Worm (Caenorhabditis elegans): Measurements from ENCODE around the gene trr-1.

Gene trr-1

ce11 chrII:11688643-11689042 lies 12.9 kb upstream of the trr-1 start, which contains the start of gene kel-1:
Gene kel-1 (plus strand): TSS chrII:11688943.
- TF ChIP-seq sma-9 (GFP tag; optimal IDR thresholded peaks at IDR 0.05) (no peak), sma-9 (tag; optimal IDR thresholded peaks at IDR 0.05) (no peak), ceh-16 (tag; optimal IDR thresholded peaks at IDR 0.05) (no peak), dmd-4 (tag; optimal IDR thresholded peaks at IDR 0.05) (no peak), Y55F3AM.14 (GFP tag; optimal IDR thresholded peaks at IDR 0.05) (no peak), elt-1 (tag; optimal IDR thresholded peaks at IDR 0.05) (no peak), C34F6.9 (tag; optimal IDR thresholded peaks at IDR 0.05) (no peak), nhr-6 (tag; optimal IDR thresholded peaks at IDR 0.05) (no peak), elt-3 (tag; optimal IDR thresholded peaks at IDR 0.05) (no peak), ZK546.5 (tag; optimal IDR thresholded peaks at IDR 0.05) (no peak), nhr-10 (tag; optimal IDR thresholded peaks at IDR 0.05) (no peak), snpc-4 (tag; optimal IDR thresholded peaks at IDR 0.05) (no peak), mdl-1 (tag; optimal IDR thresholded peaks at IDR 0.05) (no peak), ceh-82 (tag; optimal IDR thresholded peaks at IDR 0.05) (no peak), unc-39 (tag; optimal IDR thresholded peaks at IDR 0.05) (no peak), blmp-1 (tag; optimal IDR thresholded peaks at IDR 0.05; ENCODE audit: insufficient read depth) (no peak), F13H6.1 (tag; optimal IDR thresholded peaks at IDR 0.05) (no peak), nhr-21 (tag; optimal IDR thresholded peaks at IDR 0.05) (no peak), lin-11 (tag; optimal IDR thresholded peaks at IDR 0.05) (no peak)

- TF ChIP-seq unc-55 (GFP tag; optimal IDR thresholded peaks at IDR 0.05) (peak; percentile 9), nhr-6 (tag; optimal IDR thresholded peaks at IDR 0.05) (no peak), blmp-1 (tag; optimal IDR thresholded peaks at IDR 0.05; ENCODE audit: insufficient read depth) (no peak), ZK546.5 (tag; optimal IDR thresholded peaks at IDR 0.05) (no peak), nhr-12 (tag; optimal IDR thresholded peaks at IDR 0.05) (no peak), mdl-1 (tag; optimal IDR thresholded peaks at IDR 0.05) (no peak), lin-39 (tag; optimal IDR thresholded peaks at IDR 0.05) (no peak), C34F6.9 (tag; optimal IDR thresholded peaks at IDR 0.05) (peak; percentile 16), nhr-11 (tag; optimal IDR thresholded peaks at IDR 0.05) (no peak)
These were observed 12.3 kb upstream of the trr-1 start for ce11 chrII:11688011-11688410.

- no peak for TF ChIP-seq aly-2 (tag; optimal IDR thresholded peaks at IDR 0.05)
- TF ChIP-seq nhr-25 (tag; optimal IDR thresholded peaks at IDR 0.05), result no peak
- no peak for TF ChIP-seq dmd-4 (tag; optimal IDR thresholded peaks at IDR 0.05)
- TF ChIP-seq sma-3 (GFP tag; optimal IDR thresholded peaks at IDR 0.05), result no peak
- TF ChIP-seq nhr-77 (tag; optimal IDR thresholded peaks at IDR 0.05), result no peak
- TF ChIP-seq crh-2 (tag; optimal IDR thresholded peaks at IDR 0.05), result no peak
- TF ChIP-seq unc-55 (GFP tag; optimal IDR thresholded peaks at IDR 0.05), result no peak
- no peak for TF ChIP-seq Y55F3AM.14 (GFP tag; optimal IDR thresholded peaks at IDR 0.05)
- no peak for TF ChIP-seq lsy-2 (tag; optimal IDR thresholded peaks at IDR 0.05)
- TF ChIP-seq lin-13 (GFP tag; optimal IDR thresholded peaks at IDR 0.05), result no peak
- no peak for TF ChIP-seq ztf-11 (tag; optimal IDR thresholded peaks at IDR 0.05)
These were observed 9.4 kb upstream of the trr-1 start, which contains the start of gene C47D12.5 for ce11 chrII:11685177-11685576. Gene C47D12.5 (minus strand): TSS chrII:11685277.

ce11 chrII:11681136-11681824 lies 5.6 kb upstream of the trr-1 start, which contains the start of the genes sfxn-1.4 and C47D12.4:
Gene sfxn-1.4 (minus strand): TSS chrII:11681236.
Gene C47D12.4 (plus strand): TSS chrII:11681774.
- TF ChIP-seq unc-55 (GFP tag; optimal IDR thresholded peaks at IDR 0.05) (no peak), mdl-1 (tag; optimal IDR thresholded peaks at IDR 0.05) (no peak), ZK546.5 (tag; optimal IDR thresholded peaks at IDR 0.05) (no peak), C34F6.9 (tag; optimal IDR thresholded peaks at IDR 0.05) (no peak), lin-13 (GFP tag; optimal IDR thresholded peaks at IDR 0.05) (no peak), lin-39 (tag; optimal IDR thresholded peaks at IDR 0.05) (no peak), ceh-82 (tag; optimal IDR thresholded peaks at IDR 0.05) (no peak), nhr-12 (tag; optimal IDR thresholded peaks at IDR 0.05) (no peak), zag-1 (tag; optimal IDR thresholded peaks at IDR 0.05) (no peak), gmeb-1 (tag; optimal IDR thresholded peaks at IDR 0.05) (no peak)

ce11 chrII:11680220-11680619 lies 4.5 kb upstream of the trr-1 start:
- no peak for TF ChIP-seq zag-1 (tag; optimal IDR thresholded peaks at IDR 0.05)
- no peak for TF ChIP-seq unc-55 (GFP tag; optimal IDR thresholded peaks at IDR 0.05)
- TF ChIP-seq snpc-4 (tag; optimal IDR thresholded peaks at IDR 0.05), result no peak
- no peak for TF ChIP-seq F13H6.1 (tag; optimal IDR thresholded peaks at IDR 0.05)

Measured in whole organism, L2 larva.